Worm (Caenorhabditis elegans) whole organism, late embryonic: ENCODE results near the gene tag-273.

ENCODE experiments used
- K09A11.1 ChIP-seq: sonication (generic microtip); optimal IDR thresholded peaks from 2 replicates; lab custom pipeline; 2017; ENCODE audit warnings: antibody characterized with exemption, mild to moderate bottlenecking, missing genetic modification characterization, missing compliant biosample characterization; ENCODE audit not compliant: insufficient read depth
- T23F11.4 ChIP-seq: fragments of 200-800 bp; sonication (Bioruptor generic); optimal IDR thresholded peaks from 2 replicates; lab custom pipeline; 2018; ENCODE audit warnings: mild to moderate bottlenecking, missing genetic modification characterization, missing compliant biosample characterization
- ama-1 ChIP-seq: fragments of 150-350 bp; optimal IDR thresholded peaks from 2 replicates; lab custom pipeline; 2014
- ceh-14 ChIP-seq: sonication (generic microtip); optimal IDR thresholded peaks from 2 replicates; lab custom pipeline; 2016; ENCODE audit warnings: missing genotype, missing genetic modification characterization, missing compliant biosample characterization
- ceh-2 ChIP-seq: sonication (generic microtip); optimal IDR thresholded peaks from 2 replicates; lab custom pipeline; 2016; ENCODE audit warnings: missing genotype, missing genetic modification characterization, missing compliant biosample characterization
- ceh-31 ChIP-seq: sonication (generic microtip); optimal IDR thresholded peaks from 2 replicates; lab custom pipeline; 2016; ENCODE audit warnings: missing genetic modification characterization, missing compliant biosample characterization
- ceh-45 ChIP-seq: fragments of 200-800 bp; sonication (Bioruptor generic); IDR thresholded peaks from 2 replicates; pipeline ENCODE4 v1.3.6; 2022; ENCODE audit warnings: missing genetic modification reagents, missing genetic modification characterization, missing compliant biosample characterization
- ceh-9 ChIP-seq: sonication (generic microtip); optimal IDR thresholded peaks from 2 replicates; lab custom pipeline; 2016; ENCODE audit warnings: mild to moderate bottlenecking, missing genetic modification characterization, inconsistent platforms, missing compliant biosample characterization
- che-1 ChIP-seq: sonication (generic microtip); optimal IDR thresholded peaks from 2 replicates; lab custom pipeline; 2016; ENCODE audit warnings: mild to moderate bottlenecking, missing genetic modification characterization, missing compliant biosample characterization
- elt-2 ChIP-seq: sonication (generic microtip); optimal IDR thresholded peaks from 2 replicates; lab custom pipeline; 2016; ENCODE audit warnings: missing genetic modification reagents, missing genetic modification characterization, missing compliant biosample characterization
- elt-4 ChIP-seq: sonication (generic microtip); optimal IDR thresholded peaks from 2 replicates; lab custom pipeline; 2016; ENCODE audit warnings: missing genetic modification characterization, missing compliant biosample characterization
- ets-4 ChIP-seq: sonication (generic microtip); optimal IDR thresholded peaks from 2 replicates; lab custom pipeline; 2016; ENCODE audit warnings: missing genetic modification characterization, missing compliant biosample characterization
- eyg-1 ChIP-seq: sonication (generic microtip); optimal IDR thresholded peaks from 2 replicates; lab custom pipeline; 2016; ENCODE audit warnings: missing genotype, missing genetic modification characterization, missing compliant biosample characterization
- fkh-10 ChIP-seq: fragments of 150-350 bp; optimal IDR thresholded peaks from 2 replicates; lab custom pipeline; 2014; ENCODE audit warnings: missing biosample characterization, missing genetic modification reagents, missing genetic modification characterization
- fkh-6 ChIP-seq: sonication (generic microtip); optimal IDR thresholded peaks from 2 replicates; lab custom pipeline; 2016; ENCODE audit warnings: missing genetic modification characterization, missing compliant biosample characterization
- hlh-15 ChIP-seq: sonication (generic microtip); optimal IDR thresholded peaks from 2 replicates; lab custom pipeline; 2016; ENCODE audit warnings: missing genetic modification characterization, missing compliant biosample characterization
- hlh-30 ChIP-seq: sonication (generic microtip); optimal IDR thresholded peaks from 2 replicates; lab custom pipeline; 2017; ENCODE audit warnings: antibody characterized with exemption, missing genetic modification characterization, missing compliant biosample characterization; ENCODE audit not compliant: insufficient read depth
- hlh-6 ChIP-seq: sonication (generic microtip); optimal IDR thresholded peaks from 2 replicates; lab custom pipeline; 2016; ENCODE audit warnings: missing genotype, missing genetic modification characterization, missing compliant biosample characterization
- hlh-8 ChIP-seq: sonication (generic microtip); optimal IDR thresholded peaks from 2 replicates; lab custom pipeline; 2016; ENCODE audit warnings: missing genotype, missing genetic modification characterization, missing compliant biosample characterization
- madf-2 ChIP-seq: sonication (generic microtip); optimal IDR thresholded peaks from 2 replicates; lab custom pipeline; 2017; ENCODE audit warnings: missing genetic modification characterization, missing compliant biosample characterization
- nfya-1 ChIP-seq: sonication (generic microtip); optimal IDR thresholded peaks from 2 replicates; lab custom pipeline; 2017; ENCODE audit warnings: missing genetic modification characterization, mild to moderate bottlenecking, missing compliant biosample characterization, antibody characterized with exemption, moderate library complexity
- nhr-11 ChIP-seq: fragments of 150-350 bp; optimal IDR thresholded peaks from 2 replicates; lab custom pipeline; 2014; ENCODE audit warnings: missing biosample characterization, missing genetic modification characterization
- nhr-232 ChIP-seq: sonication (generic microtip); optimal IDR thresholded peaks from 2 replicates; lab custom pipeline; 2016; ENCODE audit warnings: missing genetic modification characterization, missing compliant biosample characterization
- npax-4 ChIP-seq: sonication (generic microtip); optimal IDR thresholded peaks from 2 replicates; lab custom pipeline; 2016; ENCODE audit warnings: missing genetic modification characterization, missing compliant biosample characterization
- odd-2 ChIP-seq: sonication (generic microtip); optimal IDR thresholded peaks from 2 replicates; lab custom pipeline; 2017; ENCODE audit warnings: antibody characterized with exemption, mild to moderate bottlenecking, missing genetic modification characterization, missing compliant biosample characterization
- pag-3 ChIP-seq: sonication (generic microtip); optimal IDR thresholded peaks from 2 replicates; lab custom pipeline; 2016; ENCODE audit warnings: missing compliant biosample characterization, missing genetic modification characterization, borderline replicate concordance
- pat-9 ChIP-seq: fragments of 200-800 bp; sonication (Bioruptor generic); optimal IDR thresholded peaks from 2 replicates; lab custom pipeline; 2018; ENCODE audit warnings: mild to moderate bottlenecking, missing genetic modification characterization, moderate library complexity, missing compliant biosample characterization
- pha-2 ChIP-seq: sonication (generic microtip); optimal IDR thresholded peaks from 2 replicates; lab custom pipeline; 2017; ENCODE audit warnings: mild to moderate bottlenecking, missing genetic modification characterization, missing compliant biosample characterization
- ref-2 ChIP-seq: sonication (generic microtip); optimal IDR thresholded peaks from 2 replicates; lab custom pipeline; 2016; ENCODE audit warnings: missing genetic modification characterization, missing compliant biosample characterization
- rnt-1 ChIP-seq: sonication (generic microtip); optimal IDR thresholded peaks from 2 replicates; lab custom pipeline; 2016; ENCODE audit warnings: missing genetic modification characterization, missing compliant biosample characterization
- sdc-2 ChIP-seq: sonication (generic microtip); optimal IDR thresholded peaks from 2 replicates; lab custom pipeline; 2016; ENCODE audit warnings: missing genotype, missing genetic modification characterization, missing compliant biosample characterization
- syd-9 ChIP-seq: sonication (generic microtip); optimal IDR thresholded peaks from 2 replicates; lab custom pipeline; 2016; ENCODE audit warnings: mild to moderate bottlenecking, missing genetic modification characterization, moderate library complexity, missing compliant biosample characterization
- tbx-7 ChIP-seq: sonication (generic microtip); optimal IDR thresholded peaks from 2 replicates; lab custom pipeline; 2016; ENCODE audit warnings: missing genotype, missing genetic modification characterization, missing compliant biosample characterization
- ttx-3 ChIP-seq: sonication (generic microtip); optimal IDR thresholded peaks from 2 replicates; lab custom pipeline; 2016; ENCODE audit warnings: missing genetic modification reagents, missing genetic modification characterization, missing compliant biosample characterization
- unc-3 ChIP-seq, 2 experiments: fragments of 200-800 bp in 1 of 2; sonication (Bioruptor generic) in 1 of 2; sonication (generic microtip) in 1 of 2; conservative IDR thresholded peaks in 1 of 2; optimal IDR thresholded peaks in 1 of 2; 2 replicates each; pipeline versions ENCODE4 v1.3.6 to Lab custom; 2016 to 2022; ENCODE audit warnings: missing compliant biosample characterization in 2 of 2, missing genetic modification characterization in 2 of 2, missing genetic modification reagents in 1 of 2
- unc-42 ChIP-seq: sonication (generic microtip); optimal IDR thresholded peaks from 2 replicates; lab custom pipeline; 2016; ENCODE audit warnings: missing genotype, missing genetic modification characterization, missing compliant biosample characterization
- unc-86 ChIP-seq: sonication (generic microtip); optimal IDR thresholded peaks from 2 replicates; lab custom pipeline; 2016; ENCODE audit warnings: missing genetic modification characterization, missing compliant biosample characterization
- zip-5 ChIP-seq: sonication (generic microtip); optimal IDR thresholded peaks from 2 replicates; lab custom pipeline; 2016; ENCODE audit warnings: missing genetic modification characterization, missing compliant biosample characterization
- ztf-16 ChIP-seq: sonication (generic microtip); optimal IDR thresholded peaks from 2 replicates; lab custom pipeline; 2017; ENCODE audit warnings: missing genetic modification characterization, missing compliant biosample characterization

The tag-273 gene

ce11 chrIV:14534967-14535366 lies 30.0 kb upstream of the tag-273 start, which contains the start of gene T27E7.4:
T27E7.4 (minus strand) TSS chrIV:14535067.
- no peak for TF ChIP-seq tbx-7 (tag; lab: Kevin White, UChicago)
- TF ChIP-seq ceh-45: no peak
- no peak for TF ChIP-seq ref-2
- TF ChIP-seq nfya-1 (tag; lab: Kevin White, UChicago): no peak
- TF ChIP-seq unc-86 (tag; lab: Kevin White, UChicago): no peak
- TF ChIP-seq pha-2 (tag; lab: Kevin White, UChicago): no peak
- TF ChIP-seq ceh-9 (tag; lab: Kevin White, UChicago): no peak
- TF ChIP-seq elt-2: no peak
- no peak for TF ChIP-seq che-1 (tag; lab: Kevin White, UChicago)
- TF ChIP-seq nhr-232: no peak
- no peak for TF ChIP-seq eyg-1
- no peak for TF ChIP-seq syd-9 (tag; lab: Kevin White, UChicago)
- TF ChIP-seq unc-42: no peak
- no peak for TF ChIP-seq fkh-6 (tag; lab: Kevin White, UChicago)
- no peak for TF ChIP-seq rnt-1 (tag; lab: Kevin White, UChicago)
- no peak for TF ChIP-seq ceh-31 (tag; lab: Kevin White, UChicago)
- TF ChIP-seq ets-4 (tag; lab: Kevin White, UChicago): no peak
- TF ChIP-seq ceh-2 (tag; lab: Kevin White, UChicago): no peak
- TF ChIP-seq K09A11.1 (tag; lab: Kevin White, UChicago): no peak

ce11 chrIV:14532366-14532765 lies 27.4 kb upstream of the tag-273 start:
- TF ChIP-seq odd-2 (no peak), nfya-1 (tag; lab: Kevin White, UChicago) (no peak), zip-5 (tag; lab: Kevin White, UChicago) (no peak), ref-2 (no peak), ceh-45 (no peak), hlh-30 (no peak), npax-4 (tag; lab: Kevin White, UChicago) (no peak), nhr-11 (tag; lab: Kevin White, UChicago) (no peak), elt-2 (no peak), hlh-6 (no peak), pha-2 (tag; lab: Kevin White, UChicago) (no peak)

DNA sequence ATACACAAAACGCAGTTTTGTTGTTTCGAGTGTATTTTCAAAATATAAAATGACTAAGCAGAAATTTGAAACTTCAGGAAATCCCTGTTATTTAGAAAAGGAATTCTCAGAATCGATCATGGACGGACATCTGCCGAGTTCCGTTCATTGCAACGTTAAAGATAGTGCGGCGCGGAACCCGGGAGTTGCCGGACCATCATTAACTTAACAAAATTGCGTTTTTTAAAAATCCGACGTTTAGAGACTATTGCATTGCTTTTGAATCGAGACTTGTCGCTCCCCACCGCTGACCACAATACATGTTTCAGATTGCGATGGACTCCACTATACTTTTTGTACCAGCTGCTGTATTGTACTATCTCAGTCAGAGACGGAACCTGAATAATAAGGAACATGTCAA lies 25.1 kb upstream of the tag-273 start:
- TF ChIP-seq fkh-10 (GFP tag; lab: Kevin White, UChicago) (no peak), hlh-15 (tag; lab: Kevin White, UChicago) (no peak), hlh-8 (tag; lab: Kevin White, UChicago) (no peak), tbx-7 (tag; lab: Kevin White, UChicago) (no peak), madf-2 (tag; lab: Kevin White, UChicago) (no peak), sdc-2 (tag; lab: Kevin White, UChicago) (no peak), ceh-14 (tag; lab: Kevin White, UChicago) (no peak), eyg-1 (no peak), odd-2 (no peak), ref-2 (no peak), hlh-30 (no peak), unc-3 (GFP tag; conservative IDR thresholded peaks at IDR 0.05; lab: Robert Waterston, UW) (no peak), unc-3 (tag; optimal IDR thresholded peaks at IDR 0.05; lab: Kevin White, UChicago) (no peak), pag-3 (tag; lab: Kevin White, UChicago) (no peak), elt-4 (no peak), ztf-16 (tag; lab: Kevin White, UChicago) (no peak), ttx-3 (tag; lab: Kevin White, UChicago) (no peak)

DNA sequence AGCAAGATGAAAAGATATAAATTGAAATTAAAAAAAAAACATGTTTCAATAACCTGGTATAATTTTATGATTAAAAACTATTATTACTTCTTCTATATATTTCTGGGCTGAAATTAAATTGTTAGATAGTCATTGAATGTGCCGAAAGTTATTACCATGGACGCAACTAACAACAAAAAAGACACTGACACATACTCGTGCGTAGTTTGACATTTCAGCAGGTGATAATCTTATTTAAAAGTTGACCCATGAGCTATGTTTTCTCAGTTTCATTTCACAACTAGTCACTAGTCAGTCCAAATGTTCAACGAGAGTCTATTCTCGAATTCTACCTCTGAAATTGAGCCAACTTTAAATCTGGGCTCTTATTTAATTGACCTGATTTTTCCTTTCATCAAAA lies 23.8 kb upstream of the tag-273 start, which contains the start of gene T27E7.3:
Gene T27E7.3, plus strand, starts transcription at position 301 of the 400 bp plus-strand sequence.
- TF ChIP-seq pat-9 (tag; lab: Kevin White, UChicago) (no peak), T23F11.4 (no peak), ama-1 (lab: Kevin White, UChicago) (no peak), unc-3 (GFP tag; conservative IDR thresholded peaks at IDR 0.05; lab: Robert Waterston, UW) (no peak), unc-3 (tag; optimal IDR thresholded peaks at IDR 0.05; lab: Kevin White, UChicago) (no peak)
